Worm (Caenorhabditis elegans) whole organism, L4/young adult: ENCODE measurements around the gene clec-212.

Source experiments
- W03F9.2 ChIP-seq: fragments of 150-350 bp; optimal IDR thresholded peaks from 2 replicates; lab custom pipeline; 2014; ENCODE audit warnings: missing biosample characterization, missing genetic modification characterization
- dao-5 ChIP-seq: sonication (generic microtip); optimal IDR thresholded peaks from 2 replicates; lab custom pipeline; 2016; ENCODE audit warnings: missing genotype, missing genetic modification characterization, moderate library complexity, missing compliant biosample characterization
- him-1 ChIP-seq: sonication (generic microtip); optimal IDR thresholded peaks from 2 replicates; lab custom pipeline; 2016; ENCODE audit warnings: missing genotype, missing genetic modification reagents, missing genetic modification characterization, missing compliant biosample characterization

DNA sequence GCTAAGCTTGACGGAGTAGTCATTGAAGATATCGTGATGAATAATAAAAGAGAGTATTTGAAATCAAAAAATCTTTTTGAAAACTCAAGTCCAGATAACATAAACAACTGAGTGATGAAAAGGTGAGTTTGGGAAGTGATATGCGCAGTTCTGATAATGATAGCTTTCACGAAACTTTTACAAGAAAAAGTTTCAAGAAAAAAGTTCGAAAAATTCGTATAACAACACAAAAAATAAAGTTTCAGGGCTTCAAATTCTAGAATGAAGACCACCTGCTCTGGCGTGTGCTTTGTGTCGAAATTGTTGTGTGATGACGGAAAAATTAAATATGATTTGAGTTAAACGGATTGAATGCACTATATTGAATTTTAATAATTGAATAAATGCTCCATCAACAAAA is 50.1 kb downstream of the clec-212 start, which contains the start of gene srb-19:
- TF ChIP-seq dao-5 (tag; lab: Kevin White, UChicago) (no peak), him-1 (tag; lab: Kevin White, UChicago) (no peak), W03F9.2 (tag; lab: Kevin White, UChicago) (no peak)
